Fruit fly (Drosophila melanogaster) whole organism, wandering third instar larva: ENCODE data around the gene CAH7.

Experiments
- Hnf4 ChIP-seq: fragments of 200-800 bp; sonication (Bioruptor generic); optimal IDR thresholded peaks from 2 replicates; lab custom pipeline; 2016; ENCODE audit warnings: missing biosample characterization, mild to moderate bottlenecking, missing genetic modification characterization
- Hr83 ChIP-seq: fragments of 200-300 bp; sonication (Bioruptor generic); optimal IDR thresholded peaks from 2 replicates; lab custom pipeline; 2016; ENCODE audit warnings: missing biosample characterization, mild to moderate bottlenecking, missing genetic modification characterization, moderate library complexity; ENCODE audit not compliant: poor library complexity, severe bottlenecking
- Jra ChIP-seq: sonication (Bioruptor generic); optimal IDR thresholded peaks from 2 replicates; lab custom pipeline; 2016; ENCODE audit warnings: missing biosample characterization, missing genetic modification characterization
- OdsH ChIP-seq: fragments of 200-800 bp; sonication (Bioruptor generic); optimal IDR thresholded peaks from 2 replicates; lab custom pipeline; 2016; ENCODE audit warnings: missing biosample characterization, mild to moderate bottlenecking, missing genetic modification characterization
- Rel ChIP-seq, 2 experiments: fragments of 200-800 bp; sonication (Bioruptor generic) in 1 of 2; optimal IDR thresholded peaks; 2 replicates in 1 of 2; 3 replicates in 1 of 2; lab custom pipeline; 2016 to 2019; ENCODE audit warnings: mild to moderate bottlenecking in 2 of 2, missing biosample characterization in 2 of 2, missing genetic modification characterization in 2 of 2, moderate library complexity in 1 of 2
- Sp1 ChIP-seq: fragments of 200-800 bp; sonication (Bioruptor generic); optimal IDR thresholded peaks from 3 replicates; lab custom pipeline; 2019; ENCODE audit warnings: missing biosample characterization, mild to moderate bottlenecking, missing genetic modification characterization, moderate library complexity
- h ChIP-seq: fragments of 200-800 bp; sonication (Bioruptor generic); optimal IDR thresholded peaks from 3 replicates; lab custom pipeline; 2016; ENCODE audit warnings: missing biosample characterization, mild to moderate bottlenecking, missing genetic modification characterization
- lola ChIP-seq: fragments of >200 bp; optimal IDR thresholded peaks from 2 replicates; lab custom pipeline; 2017; ENCODE audit warnings: missing biosample characterization, missing genetic modification characterization
- pan ChIP-seq: fragments of >200 bp; optimal IDR thresholded peaks from 2 replicates; lab custom pipeline; 2017
- psq ChIP-seq: fragments of 200-800 bp; sonication (Bioruptor generic); optimal IDR thresholded peaks from 3 replicates; lab custom pipeline; 2017; ENCODE audit warnings: missing biosample characterization, mild to moderate bottlenecking, missing genetic modification characterization, moderate library complexity
- usp ChIP-seq: fragments of >200 bp; optimal IDR thresholded peaks from 2 replicates; lab custom pipeline; 2017; ENCODE audit warnings: missing biosample characterization, missing genetic modification characterization

DNA sequence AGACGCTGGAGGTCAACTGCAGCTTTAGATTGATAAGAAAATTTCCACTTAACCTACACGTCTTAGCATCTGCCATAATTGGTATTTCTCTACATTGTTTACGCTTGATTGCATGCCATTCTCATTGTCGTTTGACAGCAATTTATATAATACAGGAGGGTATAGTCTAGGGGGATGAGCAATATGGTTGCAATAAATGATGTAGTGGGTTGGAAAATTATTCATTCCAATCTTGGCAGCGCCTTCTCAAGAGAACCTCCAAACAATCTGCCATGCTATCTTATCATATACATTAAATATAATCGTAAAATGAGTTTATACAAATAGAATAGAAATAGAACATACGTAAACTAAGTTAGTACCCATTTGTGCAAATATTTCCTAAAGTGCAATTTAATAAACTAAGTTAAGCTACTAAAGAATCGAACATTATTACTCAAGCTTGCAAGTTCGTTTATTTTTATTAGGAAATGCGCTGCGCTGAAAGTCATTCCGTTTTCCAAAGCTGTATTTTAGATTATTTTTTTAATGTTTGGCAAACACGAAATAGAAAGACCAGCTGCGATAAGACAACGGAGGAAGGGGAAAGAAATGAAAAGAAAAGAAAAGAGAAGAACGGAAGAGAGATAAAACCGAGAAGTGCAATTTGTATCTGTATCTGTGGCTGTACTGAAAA, 33.4 kb upstream of the CAH7 start:
- TF ChIP-seq h: no peak
- no peak for TF ChIP-seq psq (GFP tag; lab: Kevin White, UChicago)
- TF ChIP-seq pan: no peak
- no peak for TF ChIP-seq usp (GFP tag; lab: Kevin White, UChicago)
- no peak for TF ChIP-seq Sp1 (GFP tag; lab: Kevin White, UChicago)
- no peak for TF ChIP-seq Hr83 (GFP tag; lab: Kevin White, UChicago)
- TF ChIP-seq Jra: no peak
- TF ChIP-seq Hnf4 (GFP tag; lab: Kevin White, UChicago): no peak
- no peak for TF ChIP-seq OdsH (GFP tag; lab: Kevin White, UChicago)
- TF ChIP-seq Rel (GFP tag; optimal IDR thresholded peaks at IDR 0.05; lab: Kevin White, UChicago): no peak
- TF ChIP-seq Rel (tag; optimal IDR thresholded peaks at IDR 0.05; lab: Kevin White, UChicago): no peak
- TF ChIP-seq lola (GFP tag; lab: Kevin White, UChicago): no peak
